Worm (Caenorhabditis elegans): ENCODE results near the gene C34E11.2.

ce11 chrX:11766432-11766831 is 48.1 kb downstream of the C34E11.2 start:
- TF ChIP-seq nhr-11 (tag; optimal IDR thresholded peaks at IDR 0.05) (no peak), elt-3 (tag; optimal IDR thresholded peaks at IDR 0.05) (no peak), lin-13 (GFP tag; optimal IDR thresholded peaks at IDR 0.05) (no peak), sma-9 (GFP tag; optimal IDR thresholded peaks at IDR 0.05) (no peak), sma-9 (tag; optimal IDR thresholded peaks at IDR 0.05) (no peak), sma-3 (GFP tag; optimal IDR thresholded peaks at IDR 0.05) (no peak), ztf-4 (tag; optimal IDR thresholded peaks at IDR 0.05) (no peak), ceh-16 (tag; optimal IDR thresholded peaks at IDR 0.05) (no peak), lin-11 (tag; optimal IDR thresholded peaks at IDR 0.05) (no peak), ama-1 (optimal IDR thresholded peaks at IDR 0.05) (no peak), snpc-4 (tag; optimal IDR thresholded peaks at IDR 0.05) (no peak), mdl-1 (tag; optimal IDR thresholded peaks at IDR 0.05) (no peak), elt-1 (tag; optimal IDR thresholded peaks at IDR 0.05) (no peak), unc-55 (GFP tag; optimal IDR thresholded peaks at IDR 0.05) (no peak), unc-39 (tag; optimal IDR thresholded peaks at IDR 0.05) (no peak)

Data from whole organism, L2 larva.